Worm (Caenorhabditis elegans) whole organism, young adult: Measurements from ENCODE around the gene F23D12.3.

ENCODE experiments used
- T07F8.4 ChIP-seq: sonication (generic microtip); optimal IDR thresholded peaks from 2 replicates; lab custom pipeline; 2016; ENCODE audit warnings: mild to moderate bottlenecking, missing genetic modification characterization, moderate library complexity, missing compliant biosample characterization
- hmg-20 ChIP-seq: fragments of 200-800 bp; sonication (Bioruptor generic); IDR thresholded peaks from 2 replicates; pipeline ENCODE4 v1.3.6; 2022; ENCODE audit warnings: missing genetic modification reagents, missing genetic modification characterization, missing compliant biosample characterization
- nfya-1 ChIP-seq: sonication (generic microtip); optimal IDR thresholded peaks from 2 replicates; lab custom pipeline; 2017; ENCODE audit warnings: antibody characterized with exemption, missing compliant biosample characterization, missing genetic modification characterization, borderline replicate concordance; ENCODE audit not compliant: insufficient read depth
- nhr-90 ChIP-seq: sonication (generic microtip); optimal IDR thresholded peaks from 2 replicates; lab custom pipeline; 2016; ENCODE audit warnings: missing genotype, mild to moderate bottlenecking, missing genetic modification characterization, missing compliant biosample characterization
- sptf-2 ChIP-seq: fragments of 200-800 bp; sonication (Bioruptor generic); optimal IDR thresholded peaks from 2 replicates; lab custom pipeline; 2018; ENCODE audit warnings: mild to moderate bottlenecking, missing genetic modification characterization, missing compliant biosample characterization
- ztf-3 ChIP-seq: fragments of 200-800 bp; sonication (Bioruptor generic); optimal IDR thresholded peaks from 2 replicates; lab custom pipeline; 2018; ENCODE audit warnings: mild to moderate bottlenecking, missing genetic modification characterization, missing compliant biosample characterization

- TF ChIP-seq nhr-90 = no peak
- TF ChIP-seq nfya-1 (tag; lab: Kevin White, UChicago) = no peak
- no peak for TF ChIP-seq sptf-2 (GFP tag; lab: Kevin White, UChicago)
- TF ChIP-seq hmg-20 (GFP tag; lab: Robert Waterston, UW) = peak; percentile 72
- TF ChIP-seq ztf-3 (GFP tag; lab: Kevin White, UChicago) = no peak
- TF ChIP-seq T07F8.4 (tag; lab: Kevin White, UChicago) = no peak
These were observed 37.8 kb downstream of the F23D12.3 start, which contains the start of gene gfi-3 for ce11 chrX:14480248-14480647.
